Fruit fly (Drosophila melanogaster) whole organism, embryonic: ENCODE data around the gene CG5377.

Source experiments
- Atf3 ChIP-seq: fragments of 200-800 bp; sonication (Bioruptor generic); optimal IDR thresholded peaks from 3 replicates; lab custom pipeline; 2016; ENCODE audit warnings: missing biosample characterization, missing genetic modification characterization
- B-H2 ChIP-seq: fragments of 200-800 bp; sonication (Bioruptor generic); optimal IDR thresholded peaks from 2 replicates; lab custom pipeline; 2018; ENCODE audit warnings: missing biosample characterization, mild to moderate bottlenecking, missing genetic modification characterization
- CG1024 ChIP-seq: fragments of 200-800 bp; sonication (Bioruptor generic); IDR thresholded peaks from 2 replicates; pipeline ENCODE4 v1.3.6; 2022; ENCODE audit warnings: missing biosample characterization, missing genetic modification characterization
- CG10462 ChIP-seq: fragments of 200-800 bp; sonication (Bioruptor generic); optimal IDR thresholded peaks from 2 replicates; lab custom pipeline; 2016; ENCODE audit warnings: missing biosample characterization, missing genetic modification characterization
- CG12155 ChIP-seq: fragments of 200-800 bp; sonication (Bioruptor generic); optimal IDR thresholded peaks from 3 replicates; lab custom pipeline; 2016; ENCODE audit warnings: missing biosample characterization, missing genetic modification characterization
- CG13894 ChIP-seq: fragments of 200-800 bp; sonication (Bioruptor generic); optimal IDR thresholded peaks from 3 replicates; lab custom pipeline; 2018; ENCODE audit warnings: missing biosample characterization, mild to moderate bottlenecking, missing genetic modification characterization, moderate library complexity
- CG1603 ChIP-seq: fragments of 200-800 bp; sonication (Bioruptor generic); optimal IDR thresholded peaks from 2 replicates; lab custom pipeline; 2019; ENCODE audit warnings: missing biosample characterization, mild to moderate bottlenecking, missing genetic modification characterization, moderate library complexity
- CG17361 ChIP-seq: fragments of 200-800 bp; sonication (Bioruptor generic); IDR thresholded peaks from 3 replicates; pipeline ENCODE4 v1.3.6; 2022; ENCODE audit warnings: missing biosample characterization, missing genetic modification characterization
- CG17385 ChIP-seq: fragments of 200-800 bp; sonication (Bioruptor generic); optimal IDR thresholded peaks from 3 replicates; lab custom pipeline; 2018; ENCODE audit warnings: missing biosample characterization, mild to moderate bottlenecking, missing genetic modification characterization
- CG17568 ChIP-seq: fragments of 200-800 bp; sonication (Bioruptor generic); optimal IDR thresholded peaks from 2 replicates; lab custom pipeline; 2018; ENCODE audit warnings: missing biosample characterization, mild to moderate bottlenecking, missing genetic modification characterization, moderate library complexity
- CG17612 ChIP-seq: fragments of 200-800 bp; sonication (Bioruptor generic); IDR thresholded peaks from 2 replicates; pipeline ENCODE4 v1.3.6; 2022; ENCODE audit warnings: missing biosample characterization, missing genetic modification characterization
- CG18262 ChIP-seq: fragments of 200-800 bp; optimal IDR thresholded peaks from 3 replicates; lab custom pipeline; 2019; ENCODE audit warnings: missing biosample characterization, mild to moderate bottlenecking, missing genetic modification characterization, moderate library complexity
- CG2199 ChIP-seq: fragments of 200-800 bp; sonication (Bioruptor generic); IDR thresholded peaks from 3 replicates; pipeline ENCODE4 v1.3.6; 2022; ENCODE audit warnings: missing biosample characterization, missing genetic modification characterization
- CG2712 ChIP-seq: fragments of 200-800 bp; optimal IDR thresholded peaks from 3 replicates; lab custom pipeline; 2019; ENCODE audit warnings: missing biosample characterization, mild to moderate bottlenecking, missing genetic modification characterization, moderate library complexity
- CG33213 ChIP-seq: fragments of 200-800 bp; sonication (Bioruptor generic); optimal IDR thresholded peaks from 3 replicates; lab custom pipeline; 2016; ENCODE audit warnings: missing biosample characterization, missing genetic modification characterization
- CG3847 ChIP-seq: fragments of 200-800 bp; sonication (Bioruptor generic); IDR thresholded peaks from 2 replicates; pipeline ENCODE4 v1.3.6; 2022; ENCODE audit warnings: missing biosample characterization, missing genetic modification characterization
- CG4282 ChIP-seq: fragments of 200-800 bp; sonication (Bioruptor generic); optimal IDR thresholded peaks from 2 replicates; lab custom pipeline; 2016; ENCODE audit warnings: missing biosample characterization, missing genetic modification characterization
- CG4707 ChIP-seq: fragments of 200-800 bp; sonication (Bioruptor generic); optimal IDR thresholded peaks from 2 replicates; lab custom pipeline; 2018; ENCODE audit warnings: missing biosample characterization, mild to moderate bottlenecking, missing genetic modification characterization, moderate library complexity
- CG5953 ChIP-seq: fragments of 200-800 bp; sonication (Bioruptor generic); IDR thresholded peaks from 2 replicates; pipeline ENCODE4 v1.3.6; 2022; ENCODE audit warnings: missing biosample characterization, missing genetic modification characterization
- CG6791 ChIP-seq: fragments of 200-800 bp; sonication (Bioruptor generic); IDR thresholded peaks from 3 replicates; pipeline ENCODE4 v1.3.6; 2022; ENCODE audit warnings: missing biosample characterization, missing genetic modification characterization; ENCODE audit not compliant: partially characterized antibody
- CG7963 ChIP-seq: fragments of 200-800 bp; sonication (Bioruptor generic); IDR thresholded peaks from 3 replicates; pipeline ENCODE4 v1.3.6; 2022; ENCODE audit warnings: missing biosample characterization, missing genetic modification characterization; ENCODE audit not compliant: partially characterized antibody
- CG8924 ChIP-seq: fragments of 200-800 bp; optimal IDR thresholded peaks from 3 replicates; lab custom pipeline; 2019; ENCODE audit warnings: missing biosample characterization, mild to moderate bottlenecking, missing genetic modification characterization, moderate library complexity
- CG9609 ChIP-seq: fragments of 200-800 bp; sonication (Bioruptor generic); optimal IDR thresholded peaks from 3 replicates; lab custom pipeline; 2016; ENCODE audit warnings: missing biosample characterization, missing genetic modification characterization
- Dbx ChIP-seq: fragments of 200-800 bp; sonication (Bioruptor generic); IDR thresholded peaks from 3 replicates; pipeline ENCODE4 v1.3.6; 2022; ENCODE audit warnings: missing biosample characterization, missing genetic modification characterization
- Dfd ChIP-seq, 2 experiments: fragments of >200 bp; optimal IDR thresholded peaks; 2 replicates each; lab custom pipeline; 2017; ENCODE audit warnings: missing biosample characterization in 2 of 2, missing genetic modification characterization in 2 of 2
- Dp ChIP-seq: fragments of 200-800 bp; sonication (Bioruptor generic); optimal IDR thresholded peaks from 2 replicates; lab custom pipeline; 2018; ENCODE audit warnings: missing biosample characterization, mild to moderate bottlenecking, missing genetic modification characterization, moderate library complexity
- Hmr ChIP-seq: fragments of 200-800 bp; sonication (Bioruptor generic); optimal IDR thresholded peaks from 3 replicates; lab custom pipeline; 2017; ENCODE audit warnings: mild to moderate bottlenecking, missing biosample characterization, missing genetic modification reagents, missing genetic modification characterization
- Hmx ChIP-seq: fragments of 200-800 bp; sonication (Bioruptor generic); optimal IDR thresholded peaks from 2 replicates; lab custom pipeline; 2016; ENCODE audit warnings: missing biosample characterization, missing genetic modification characterization
- Nf-YA ChIP-seq: fragments of 200-800 bp; sonication (Bioruptor generic); IDR thresholded peaks from 2 replicates; pipeline ENCODE4 v1.3.6; 2022; ENCODE audit warnings: missing biosample characterization, missing genetic modification characterization
- NfI ChIP-seq: fragments of 200-800 bp; sonication (Bioruptor generic); optimal IDR thresholded peaks from 3 replicates; lab custom pipeline; 2018; ENCODE audit warnings: missing biosample characterization, mild to moderate bottlenecking, missing genetic modification characterization, moderate library complexity
- Ptx1 ChIP-seq: fragments of 200-800 bp; sonication (Bioruptor generic); IDR thresholded peaks from 2 replicates; pipeline ENCODE4 v1.3.6; 2022; ENCODE audit warnings: missing biosample characterization, missing genetic modification characterization
- Usf ChIP-seq: fragments of 200-800 bp; sonication (Bioruptor generic); optimal IDR thresholded peaks from 2 replicates; lab custom pipeline; 2017; ENCODE audit warnings: missing genotype, missing biosample characterization, missing genetic modification characterization
- ac ChIP-seq: fragments of 200-800 bp; sonication (Bioruptor generic); optimal IDR thresholded peaks from 3 replicates; lab custom pipeline; 2017; ENCODE audit warnings: missing biosample characterization, mild to moderate bottlenecking, missing genetic modification characterization
- bsh ChIP-seq, 2 experiments: fragments of 200-800 bp; sonication (Bioruptor generic); optimal IDR thresholded peaks; 2 replicates each; lab custom pipeline; 2017 to 2018; ENCODE audit warnings: mild to moderate bottlenecking in 2 of 2, missing biosample characterization in 2 of 2, missing genetic modification characterization in 2 of 2, moderate library complexity in 1 of 2
- cato ChIP-seq: fragments of 200-800 bp; sonication (Bioruptor generic); optimal IDR thresholded peaks from 2 replicates; lab custom pipeline; 2016; ENCODE audit warnings: missing biosample characterization, missing genetic modification characterization, borderline replicate concordance
- caup ChIP-seq: fragments of 200-800 bp; sonication (Bioruptor generic); optimal IDR thresholded peaks from 3 replicates; lab custom pipeline; 2017; ENCODE audit warnings: missing biosample characterization, mild to moderate bottlenecking, missing genetic modification characterization, moderate library complexity; ENCODE audit not compliant: severe bottlenecking
- croc ChIP-seq: fragments of 200-800 bp; sonication (Bioruptor generic); conservative IDR thresholded peaks from 3 replicates; pipeline ENCODE4 v1.3.6; 2022; ENCODE audit warnings: missing biosample characterization, missing genetic modification characterization
- gcm2 ChIP-seq: fragments of 200-800 bp; sonication (Bioruptor generic); optimal IDR thresholded peaks from 2 replicates; lab custom pipeline; 2016; ENCODE audit warnings: missing biosample characterization, missing genetic modification characterization
- hbn ChIP-seq: fragments of 200-800 bp; sonication (Bioruptor generic); IDR thresholded peaks from 2 replicates; pipeline ENCODE4 v1.3.6; 2022; ENCODE audit warnings: missing biosample characterization, missing genetic modification characterization; ENCODE audit not compliant: partially characterized antibody
- kah ChIP-seq: fragments of 200-800 bp; sonication (Bioruptor generic); optimal IDR thresholded peaks from 2 replicates; lab custom pipeline; 2018; ENCODE audit warnings: missing biosample characterization, mild to moderate bottlenecking, missing genetic modification characterization
- kni ChIP-seq: fragments of 200-800 bp; sonication (Bioruptor generic); optimal IDR thresholded peaks from 3 replicates; lab custom pipeline; 2017; ENCODE audit warnings: mild to moderate bottlenecking, missing biosample characterization, missing genetic modification reagents, missing genetic modification characterization
- phol ChIP-seq: fragments of 200-800 bp; sonication (Bioruptor generic); optimal IDR thresholded peaks from 3 replicates; lab custom pipeline; 2018; ENCODE audit warnings: missing biosample characterization, mild to moderate bottlenecking, missing genetic modification characterization, moderate library complexity
- rib ChIP-seq: fragments of 200-800 bp; sonication (Bioruptor generic); IDR thresholded peaks from 2 replicates; pipeline ENCODE4 v1.3.6; 2022; ENCODE audit warnings: missing biosample characterization, missing genetic modification characterization
- seq ChIP-seq: fragments of 200-800 bp; sonication (Bioruptor generic); IDR thresholded peaks from 2 replicates; pipeline ENCODE4 v1.3.6; 2022; ENCODE audit warnings: missing biosample characterization, missing genetic modification characterization
- tio ChIP-seq: fragments of 200-800 bp; sonication (Bioruptor generic); optimal IDR thresholded peaks from 2 replicates; lab custom pipeline; 2017; ENCODE audit warnings: missing biosample characterization, missing genetic modification characterization, inconsistent platforms
- trh ChIP-seq: fragments of 200-800 bp; sonication (Bioruptor generic); optimal IDR thresholded peaks from 2 replicates; lab custom pipeline; 2016; ENCODE audit warnings: missing biosample characterization, missing genetic modification characterization
- tup ChIP-seq: fragments of 200-800 bp; sonication (Bioruptor generic); optimal IDR thresholded peaks from 2 replicates; lab custom pipeline; 2016; ENCODE audit warnings: missing biosample characterization, mild to moderate bottlenecking, missing genetic modification characterization, moderate library complexity
- wdn ChIP-seq: fragments of 200-800 bp; sonication (Bioruptor generic); IDR thresholded peaks from 2 replicates; pipeline ENCODE4 v1.3.6; 2022; ENCODE audit warnings: missing biosample characterization, missing genetic modification characterization
- yki ChIP-seq: fragments of >200 bp; optimal IDR thresholded peaks from 3 replicates; lab custom pipeline; 2018

Gene CG5377

DNA sequence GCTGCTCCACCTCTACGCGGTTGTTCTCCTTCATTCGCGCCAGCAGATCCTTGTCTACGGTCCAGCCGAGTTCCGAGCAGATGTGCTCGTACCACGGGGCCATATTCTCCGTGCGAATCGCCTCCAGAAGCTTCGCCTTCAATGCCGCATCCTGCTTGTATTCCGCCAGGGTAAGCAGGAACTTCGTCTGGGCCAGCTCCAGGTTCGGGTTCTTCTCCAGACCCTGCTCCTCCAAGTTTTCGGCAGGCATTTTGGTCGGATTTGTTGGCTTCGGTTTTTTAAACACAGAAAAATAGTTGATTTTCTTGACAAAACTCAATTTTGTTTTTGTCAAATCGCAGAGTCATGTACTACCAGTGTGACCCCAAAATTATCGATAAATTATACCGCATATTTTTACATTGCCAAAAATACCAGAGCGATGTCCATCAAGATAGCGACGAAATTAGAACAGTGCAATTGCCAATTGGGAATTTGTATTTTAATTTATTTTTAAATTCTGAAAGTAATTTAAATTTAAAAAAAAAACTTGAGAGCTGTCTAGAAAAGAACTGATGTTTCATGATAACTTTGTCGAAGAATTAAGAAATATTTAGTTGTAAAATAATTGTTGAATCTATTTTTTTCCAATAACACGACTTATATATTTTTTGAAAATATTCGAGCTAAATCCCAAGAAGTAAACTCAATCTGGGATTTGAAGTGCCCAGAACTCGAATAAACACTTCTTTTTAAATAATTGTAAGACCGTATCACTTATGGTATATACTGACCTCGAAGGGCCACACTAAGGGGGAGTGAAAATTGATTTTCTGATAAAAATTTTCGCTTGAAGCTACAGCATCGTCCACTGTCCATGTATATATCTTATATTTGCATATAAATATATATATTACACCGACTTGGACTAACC lies 6.0 kb downstream of the CG5377 start, which contains the start of the genes Rpn7 and AP-2mu (continued):
- TF ChIP-seq kni (GFP tag; lab: Kevin White, UChicago) (peak; percentile 10), CG17568 (no peak), Dbx (GFP tag; lab: Robert Waterston, UW) (no peak), CG9609 (GFP tag; lab: Kevin White, UChicago) (no peak), Hmr (GFP tag; lab: Kevin White, UChicago) (no peak), yki (lab: Kevin White, UChicago) (no peak), CG17612 (GFP tag; lab: Robert Waterston, UW) (no peak), CG6791 (GFP tag; lab: Robert Waterston, UW) (no peak), Nf-YA (GFP tag; lab: Robert Waterston, UW) (no peak), tup (GFP tag; lab: Kevin White, UChicago) (no peak), CG17385 (no peak), Hmx (GFP tag; lab: Kevin White, UChicago) (no peak), CG7963 (GFP tag; lab: Robert Waterston, UW) (no peak), caup (GFP tag; lab: Kevin White, UChicago) (no peak), Dfd (GFP tag; optimal IDR thresholded peaks at IDR 0.05; lab: Kevin White, UChicago) (no peak), gcm2 (GFP tag; lab: Kevin White, UChicago) (no peak), CG3847 (GFP tag; lab: Robert Waterston, UW) (no peak), CG18262 (tag; lab: Kevin White, UChicago) (peak; percentile 3), wdn (no peak), CG1603 (tag; lab: Kevin White, UChicago) (peak; percentile 96), CG12155 (GFP tag; lab: Kevin White, UChicago) (no peak), Dp (GFP tag; lab: Kevin White, UChicago) (peak; percentile 40), Atf3 (GFP tag; lab: Kevin White, UChicago) (no peak), CG17361 (GFP tag; lab: Robert Waterston, UW) (peak; percentile 66; the same call in 2 of the 3 replicates), CG33213 (GFP tag; lab: Kevin White, UChicago) (no peak), seq (no peak), kah (GFP tag; lab: Kevin White, UChicago) (no peak), CG2712 (tag; lab: Kevin White, UChicago) (peak; percentile 50), CG2199 (no peak), croc (GFP tag; lab: Robert Waterston, UW) (no peak), cato (GFP tag; lab: Kevin White, UChicago) (no peak), Ptx1 (no peak), bsh (GFP tag; optimal IDR thresholded peaks at IDR 0.05; lab: Kevin White, UChicago) (no peak), CG10462 (GFP tag; lab: Kevin White, UChicago) (no peak), CG8924 (tag; lab: Kevin White, UChicago) (peak; percentile 18), CG1024 (GFP tag; lab: Robert Waterston, UW) (no peak), CG4707 (no peak), rib (GFP tag; lab: Robert Waterston, UW) (no peak), ac (GFP tag; lab: Kevin White, UChicago) (no peak), Usf (GFP tag; lab: Kevin White, UChicago) (no peak), CG4282 (no peak), B-H2 (GFP tag; lab: Kevin White, UChicago) (no peak), NfI (GFP tag; lab: Kevin White, UChicago) (no peak), CG13894 (tag; lab: Kevin White, UChicago) (no peak), trh (GFP tag; lab: Kevin White, UChicago) (no peak), hbn (GFP tag; lab: Robert Waterston, UW) (no peak), tio (GFP tag; lab: Kevin White, UChicago) (no peak), phol (tag; lab: Kevin White, UChicago) (peak; percentile 44), CG5953 (GFP tag; lab: Robert Waterston, UW) (no peak)
